Worm (Caenorhabditis elegans) whole organism, L4 larva: ENCODE data around the gene srbc-82.

ENCODE experiments used
- F49E8.2 ChIP-seq: sonication (generic microtip); optimal IDR thresholded peaks from 2 replicates; lab custom pipeline; 2016; ENCODE audit warnings: missing compliant biosample characterization, mild to moderate bottlenecking, missing genetic modification characterization, borderline replicate concordance
- R02D3.7 ChIP-seq: fragments of 150-350 bp; sonication (generic microtip); optimal IDR thresholded peaks from 3 replicates; lab custom pipeline; 2014; ENCODE audit warnings: missing biosample characterization, missing genetic modification characterization
- attf-4 ChIP-seq: sonication (generic microtip); optimal IDR thresholded peaks from 3 replicates; lab custom pipeline; 2017; ENCODE audit warnings: missing biosample characterization, missing genetic modification characterization
- dmd-9 ChIP-seq: fragments of 200-800 bp; sonication (Bioruptor generic); IDR thresholded peaks from 2 replicates; pipeline ENCODE4 v1.3.6; 2022; ENCODE audit warnings: missing genetic modification reagents, missing genetic modification characterization, missing compliant biosample characterization
- madf-9 ChIP-seq: fragments of 200-800 bp; sonication (Bioruptor generic); conservative IDR thresholded peaks from 2 replicates; pipeline ENCODE4 v1.3.6; 2022; ENCODE audit warnings: missing genetic modification reagents, missing genetic modification characterization, missing compliant biosample characterization
- mdl-1 ChIP-seq, 2 experiments: fragments of 150-350 bp in 1 of 2; sonication (generic microtip) in 1 of 2; optimal IDR thresholded peaks; 2 replicates each; lab custom pipeline; 2014 to 2017; ENCODE audit warnings: missing biosample characterization in 2 of 2, missing genetic modification characterization in 2 of 2
- nhr-77 ChIP-seq: fragments of 150-350 bp; optimal IDR thresholded peaks from 2 replicates; lab custom pipeline; 2014; ENCODE audit warnings: missing biosample characterization, missing genetic modification characterization
- php-3 ChIP-seq: fragments of 200-800 bp; sonication (Bioruptor generic); IDR thresholded peaks from 2 replicates; pipeline ENCODE4 v1.3.6; 2022; ENCODE audit warnings: missing genetic modification reagents, missing genetic modification characterization, missing compliant biosample characterization
- skn-1 ChIP-seq: fragments of 150-350 bp; optimal IDR thresholded peaks from 2 replicates; lab custom pipeline; 2014; ENCODE audit warnings: missing biosample characterization, missing genetic modification characterization

ce11 chrV:16258142-16258541 lies 42.2 kb upstream of the srbc-82 start, which contains the start of gene nhr-218:
- no peak for TF ChIP-seq R02D3.7 (tag; lab: Kevin White, UChicago)
- TF ChIP-seq attf-4 (tag; lab: Kevin White, UChicago) = no peak
- TF ChIP-seq nhr-77 (tag; lab: Kevin White, UChicago) = no peak
- TF ChIP-seq skn-1 (tag; lab: Kevin White, UChicago) = no peak
- TF ChIP-seq dmd-9 (GFP tag; lab: Robert Waterston, UW) = no peak
- no peak for TF ChIP-seq madf-9
- no peak for TF ChIP-seq mdl-1 (tag; optimal IDR thresholded peaks at IDR 0.05; lab: Kevin White, UChicago)
- no peak for TF ChIP-seq F49E8.2 (tag; lab: Kevin White, UChicago)
- TF ChIP-seq php-3 (GFP tag; lab: Robert Waterston, UW) = no peak
